Worm (Caenorhabditis elegans) whole organism, midembryonic: ENCODE data around the gene F16B4.2.

Experiments used
- cog-1 ChIP-seq: sonication (generic microtip); optimal IDR thresholded peaks from 2 replicates; lab custom pipeline; 2016; ENCODE audit warnings: missing genetic modification characterization, missing compliant biosample characterization
- flt-1 ChIP-seq: fragments of 200-800 bp; sonication (Bioruptor generic); IDR thresholded peaks from 2 replicates; pipeline ENCODE4 v1.3.6; 2022; ENCODE audit warnings: missing genetic modification characterization, missing compliant biosample characterization
- klf-2 ChIP-seq: fragments of 200-800 bp; sonication (Bioruptor generic); conservative IDR thresholded peaks from 2 replicates; pipeline ENCODE4 v1.3.6; 2022; ENCODE audit warnings: missing genetic modification reagents, missing genetic modification characterization, missing compliant biosample characterization
- med-1 ChIP-seq: sonication (generic microtip); optimal IDR thresholded peaks from 2 replicates; lab custom pipeline; 2017; ENCODE audit warnings: missing genetic modification characterization, mild to moderate bottlenecking, missing compliant biosample characterization, antibody characterized with exemption, missing genetic modification reagents; ENCODE audit not compliant: insufficient read depth
- ref-1 ChIP-seq: fragments of 200-800 bp; sonication (Bioruptor generic); conservative IDR thresholded peaks from 2 replicates; pipeline ENCODE4 v1.3.6; 2022; ENCODE audit warnings: missing genetic modification reagents, missing genetic modification characterization, missing compliant biosample characterization
- tab-1 ChIP-seq: fragments of 200-800 bp; sonication (Bioruptor generic); IDR thresholded peaks from 2 replicates; pipeline ENCODE4 v1.3.6; 2022; ENCODE audit warnings: missing genetic modification characterization, missing compliant biosample characterization
- ztf-23 ChIP-seq: fragments of 200-800 bp; sonication (Bioruptor generic); IDR thresholded peaks from 2 replicates; pipeline ENCODE4 v1.3.6; 2022; ENCODE audit warnings: missing genetic modification reagents, missing genetic modification characterization, missing compliant biosample characterization
- ztf-29 ChIP-seq: fragments of 200-800 bp; sonication (Bioruptor generic); IDR thresholded peaks from 2 replicates; pipeline ENCODE4 v1.3.6; 2022; ENCODE audit warnings: missing genetic modification reagents, missing genetic modification characterization, missing compliant biosample characterization

DNA sequence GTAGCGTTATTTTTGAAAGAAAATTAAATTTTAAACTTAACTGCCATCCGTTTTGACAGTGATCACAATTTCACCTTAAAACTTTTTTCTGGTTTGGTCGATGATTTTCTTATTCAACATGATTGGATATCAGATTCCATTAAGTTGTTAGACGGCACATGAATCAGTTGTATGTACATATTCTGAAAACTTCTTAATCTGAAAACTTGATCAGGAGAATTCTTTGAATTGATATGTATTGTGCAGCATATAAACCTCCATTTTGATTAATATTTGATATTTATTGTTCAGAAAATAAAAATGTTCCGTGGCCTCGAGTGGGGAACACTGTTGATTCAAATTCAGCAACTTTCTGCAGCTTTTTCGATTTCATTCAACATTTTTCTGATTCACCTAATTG lies 39.2 kb downstream of the F16B4.2 start, which contains the start of gene str-221:
- TF ChIP-seq cog-1 (no peak), ztf-23 (GFP tag; lab: Robert Waterston, UW) (no peak), flt-1 (GFP tag; lab: Robert Waterston, UW) (no peak), med-1 (no peak), ref-1 (GFP tag; lab: Robert Waterston, UW) (no peak), ztf-29 (no peak), tab-1 (GFP tag; lab: Robert Waterston, UW) (no peak), klf-2 (GFP tag; lab: Robert Waterston, UW) (no peak)
